Fruit fly (Drosophila melanogaster) whole organism, embryonic: Measurements from ENCODE around the gene CG2540.

ENCODE experiments used
- CG12391 ChIP-seq: fragments of 200-800 bp; sonication (Bioruptor generic); optimal IDR thresholded peaks from 3 replicates; lab custom pipeline; 2018; ENCODE audit warnings: missing biosample characterization, mild to moderate bottlenecking, missing genetic modification characterization, moderate library complexity
- CG13296 ChIP-seq: fragments of 200-800 bp; sonication (Bioruptor generic); optimal IDR thresholded peaks from 3 replicates; lab custom pipeline; 2018; ENCODE audit warnings: missing biosample characterization, mild to moderate bottlenecking, missing genetic modification characterization
- CG14667 ChIP-seq: fragments of 200-800 bp; sonication (Bioruptor generic); IDR thresholded peaks from 2 replicates; pipeline ENCODE4 v1.3.6; 2022; ENCODE audit warnings: missing biosample characterization, missing genetic modification characterization
- CG15696 ChIP-seq: fragments of 200-800 bp; sonication (Bioruptor generic); optimal IDR thresholded peaks from 2 replicates; lab custom pipeline; 2019; ENCODE audit warnings: missing biosample characterization, mild to moderate bottlenecking, missing genetic modification characterization, moderate library complexity
- CG16863 ChIP-seq: fragments of 200-800 bp; sonication (Bioruptor generic); optimal IDR thresholded peaks from 3 replicates; lab custom pipeline; 2016; ENCODE audit warnings: missing biosample characterization, missing genetic modification characterization
- CG17359 ChIP-seq: fragments of 200-800 bp; sonication (Bioruptor generic); optimal IDR thresholded peaks from 3 replicates; lab custom pipeline; 2018; ENCODE audit warnings: missing biosample characterization, mild to moderate bottlenecking, missing genetic modification characterization, moderate library complexity
- CG17361 ChIP-seq: fragments of 200-800 bp; sonication (Bioruptor generic); IDR thresholded peaks from 3 replicates; pipeline ENCODE4 v1.3.6; 2022; ENCODE audit warnings: missing biosample characterization, missing genetic modification characterization
- CG2120 ChIP-seq: fragments of 200-800 bp; sonication (Bioruptor generic); optimal IDR thresholded peaks from 3 replicates; lab custom pipeline; 2016; ENCODE audit warnings: missing biosample characterization, missing genetic modification characterization
- CG31388 ChIP-seq: fragments of 200-800 bp; sonication (Bioruptor generic); optimal IDR thresholded peaks from 2 replicates; lab custom pipeline; 2016; ENCODE audit warnings: missing biosample characterization, missing genetic modification characterization
- CG3163 ChIP-seq: fragments of 200-800 bp; sonication (Bioruptor generic); optimal IDR thresholded peaks from 3 replicates; lab custom pipeline; 2016; ENCODE audit warnings: missing biosample characterization, missing genetic modification characterization
- CG42726 ChIP-seq: fragments of 200-800 bp; sonication (Bioruptor generic); IDR thresholded peaks from 2 replicates; pipeline ENCODE4 v1.3.6; 2022; ENCODE audit warnings: missing biosample characterization, missing genetic modification characterization; ENCODE audit not compliant: partially characterized antibody
- CG4730 ChIP-seq: fragments of 200-800 bp; sonication (Bioruptor generic); IDR thresholded peaks from 2 replicates; pipeline ENCODE4 v1.3.6; 2022; ENCODE audit warnings: missing biosample characterization, missing genetic modification characterization
- CG8290 ChIP-seq, 3 experiments: fragments of 200-800 bp; sonication (Bioruptor generic); optimal IDR thresholded peaks; 2 replicates each; lab custom pipeline; 2016 to 2019; ENCODE audit warnings: missing biosample characterization in 3 of 3, missing genetic modification characterization in 3 of 3, mild to moderate bottlenecking in 2 of 3, moderate library complexity in 1 of 3
- Chrac-16 ChIP-seq: fragments of 200-800 bp; sonication (Bioruptor generic); optimal IDR thresholded peaks from 3 replicates; lab custom pipeline; 2016; ENCODE audit warnings: missing biosample characterization, missing genetic modification characterization
- Dip2 ChIP-seq: fragments of 200-800 bp; sonication (Bioruptor generic); IDR thresholded peaks from 2 replicates; pipeline ENCODE4 v1.3.6; 2022; ENCODE audit warnings: missing biosample characterization, missing genetic modification characterization
- Hand ChIP-seq: fragments of 200-800 bp; sonication (Bioruptor generic); optimal IDR thresholded peaks from 2 replicates; lab custom pipeline; 2017; ENCODE audit warnings: mild to moderate bottlenecking, missing biosample characterization, missing genetic modification reagents, missing genetic modification characterization
- Hmx ChIP-seq: fragments of 200-800 bp; sonication (Bioruptor generic); optimal IDR thresholded peaks from 2 replicates; lab custom pipeline; 2016; ENCODE audit warnings: missing biosample characterization, missing genetic modification characterization
- Hr39 ChIP-seq: fragments of >200 bp; optimal IDR thresholded peaks from 2 replicates; lab custom pipeline; 2017
- NC2α ChIP-seq: fragments of 200-800 bp; sonication (Bioruptor generic); optimal IDR thresholded peaks from 2 replicates; lab custom pipeline; 2016; ENCODE audit warnings: missing biosample characterization, missing genetic modification characterization
- Oli ChIP-seq: fragments of 200-800 bp; sonication (Bioruptor generic); optimal IDR thresholded peaks from 2 replicates; lab custom pipeline; 2018; ENCODE audit warnings: missing biosample characterization, mild to moderate bottlenecking, missing genetic modification characterization, moderate library complexity
- Rfx ChIP-seq: fragments of 200-800 bp; sonication (Bioruptor generic); IDR thresholded peaks from 2 replicates; pipeline ENCODE4 v1.3.6; 2022; ENCODE audit warnings: missing biosample characterization, missing genetic modification characterization
- Trl ChIP-seq, 3 experiments: fragments of >200 bp in 2 of 3; fragments of 200-800 bp in 1 of 3; sonication (Bioruptor generic) in 1 of 3; optimal IDR thresholded peaks; 2 replicates in 1 of 3; 3 replicates in 2 of 3; lab custom pipeline; 2016 to 2017; ENCODE audit warnings: missing biosample characterization in 1 of 3, missing genetic modification characterization in 1 of 3
- Vsx1 ChIP-seq: fragments of 200-800 bp; sonication (Bioruptor generic); optimal IDR thresholded peaks from 2 replicates; lab custom pipeline; 2017; ENCODE audit warnings: missing biosample characterization, mild to moderate bottlenecking, missing genetic modification characterization, missing genetic modification reagents
- al ChIP-seq: fragments of 200-800 bp; sonication (Bioruptor generic); IDR thresholded peaks from 2 replicates; pipeline ENCODE4 v1.3.6; 2022; ENCODE audit warnings: missing biosample characterization, missing genetic modification characterization
- ato ChIP-seq: fragments of 200-800 bp; sonication (Bioruptor generic); IDR thresholded peaks from 2 replicates; pipeline ENCODE4 v1.3.6; 2022; ENCODE audit warnings: missing biosample characterization, missing genetic modification characterization; ENCODE audit not compliant: partially characterized antibody
- br ChIP-seq: fragments of >200 bp; optimal IDR thresholded peaks from 2 replicates; lab custom pipeline; 2017
- chn ChIP-seq: fragments of 200-800 bp; sonication (Bioruptor generic); optimal IDR thresholded peaks from 2 replicates; lab custom pipeline; 2016; ENCODE audit warnings: missing biosample characterization, missing genetic modification characterization
- dati ChIP-seq: fragments of 200-800 bp; sonication (Bioruptor generic); IDR thresholded peaks from 2 replicates; pipeline ENCODE4 v1.3.6; 2022; ENCODE audit warnings: missing biosample characterization, missing genetic modification characterization
- dmrt11E ChIP-seq: fragments of 200-800 bp; sonication (Bioruptor generic); optimal IDR thresholded peaks from 3 replicates; lab custom pipeline; 2018; ENCODE audit warnings: missing biosample characterization, mild to moderate bottlenecking, missing genetic modification characterization, moderate library complexity
- emc ChIP-seq: fragments of 200-800 bp; sonication (Bioruptor generic); optimal IDR thresholded peaks from 2 replicates; lab custom pipeline; 2016; ENCODE audit warnings: missing biosample characterization, missing genetic modification characterization
- fd3F ChIP-seq: fragments of 200-800 bp; sonication (Bioruptor generic); optimal IDR thresholded peaks from 2 replicates; lab custom pipeline; 2018; ENCODE audit warnings: missing biosample characterization, mild to moderate bottlenecking, missing genetic modification characterization, moderate library complexity
- jigr1 ChIP-seq: fragments of 200-800 bp; sonication (Bioruptor generic); IDR thresholded peaks from 3 replicates; pipeline ENCODE4 v1.3.6; 2022; ENCODE audit warnings: missing biosample characterization, missing genetic modification characterization
- lab ChIP-seq: fragments of 200-800 bp; sonication (Bioruptor generic); optimal IDR thresholded peaks from 3 replicates; lab custom pipeline; 2017; ENCODE audit warnings: missing biosample characterization, missing genetic modification characterization, mild to moderate bottlenecking, moderate library complexity, missing genetic modification reagents
- oc ChIP-seq: fragments of 200-800 bp; sonication (Bioruptor generic); optimal IDR thresholded peaks from 2 replicates; lab custom pipeline; 2018; ENCODE audit warnings: missing biosample characterization, mild to moderate bottlenecking, missing genetic modification characterization, moderate library complexity
- onecut ChIP-seq: fragments of 200-800 bp; sonication (Bioruptor generic); IDR thresholded peaks from 2 replicates; pipeline ENCODE4 v1.3.6; 2022; ENCODE audit warnings: missing biosample characterization, missing genetic modification characterization
- pan ChIP-seq, 4 experiments: fragments of >200 bp in 3 of 4; fragments of 200-800 bp in 1 of 4; sonication (Bioruptor generic) in 1 of 4; optimal IDR thresholded peaks in 3 of 4; IDR thresholded peaks in 1 of 4; 2 replicates each; pipeline versions ENCODE4 v1.3.6 to Lab custom; 2017 to 2022; ENCODE audit warnings: missing biosample characterization in 2 of 4, missing genetic modification characterization in 2 of 4, mixed read lengths in 1 of 4
- schlank ChIP-seq: fragments of 200-800 bp; sonication (Bioruptor generic); optimal IDR thresholded peaks from 2 replicates; lab custom pipeline; 2018; ENCODE audit warnings: missing biosample characterization, mild to moderate bottlenecking, missing genetic modification characterization
- shn ChIP-seq: fragments of 200-800 bp; sonication (Bioruptor generic); optimal IDR thresholded peaks from 3 replicates; lab custom pipeline; 2016; ENCODE audit warnings: missing biosample characterization, missing genetic modification characterization
- sob ChIP-seq: fragments of 200-800 bp; sonication (Bioruptor generic); IDR thresholded peaks from 2 replicates; pipeline ENCODE4 v1.3.6; 2022; ENCODE audit warnings: missing biosample characterization, missing genetic modification characterization
- ttk ChIP-seq: fragments of 200-800 bp; sonication (Bioruptor generic); IDR thresholded peaks from 2 replicates; pipeline ENCODE4 v2.1.2; 2022; ENCODE audit warnings: missing biosample characterization, missing genetic modification characterization
- unpg ChIP-seq: fragments of 200-800 bp; sonication (Bioruptor generic); optimal IDR thresholded peaks from 3 replicates; lab custom pipeline; 2018; ENCODE audit warnings: missing biosample characterization, mild to moderate bottlenecking, missing genetic modification characterization, moderate library complexity
- usp ChIP-seq: fragments of >200 bp; optimal IDR thresholded peaks from 2 replicates; lab custom pipeline; 2017; ENCODE audit warnings: missing biosample characterization, missing genetic modification characterization

The CG2540 gene

dm6 chrX:12596353-12597107, 33.1 kb upstream of the CG2540 start (continued):
- TF ChIP-seq Oli (no peak), usp (GFP tag; lab: Kevin White, UChicago) (no peak), CG4730 (no peak), CG8290 (GFP tag; optimal IDR thresholded peaks at IDR 0.05; lab: Kevin White, UChicago) (no peak), CG8290 (tag; optimal IDR thresholded peaks at IDR 0.05; lab: Kevin White, UChicago) (no peak), CG42726 (no peak), dmrt11E (tag; lab: Kevin White, UChicago) (no peak), NC2α (GFP tag; lab: Kevin White, UChicago) (no peak), ato (no peak), CG16863 (GFP tag; lab: Kevin White, UChicago) (no peak), CG3163 (peak; percentile 79), emc (no peak), lab (GFP tag; lab: Kevin White, UChicago) (no peak), Vsx1 (no peak), chn (GFP tag; lab: Kevin White, UChicago) (no peak), onecut (GFP tag; lab: Robert Waterston, UW) (no peak), Chrac-16 (GFP tag; lab: Kevin White, UChicago) (no peak), CG17361 (GFP tag; lab: Robert Waterston, UW) (no peak), CG17359 (tag; lab: Kevin White, UChicago) (peak; percentile 40), CG15696 (tag; lab: Kevin White, UChicago) (no peak), unpg (GFP tag; lab: Kevin White, UChicago) (no peak), schlank (tag; lab: Kevin White, UChicago) (no peak), al (GFP tag; lab: Robert Waterston, UW) (no peak), shn (GFP tag; lab: Kevin White, UChicago) (no peak), Hand (GFP tag; lab: Kevin White, UChicago) (no peak), Dip2 (no peak), CG31388 (GFP tag; lab: Kevin White, UChicago) (no peak), fd3F (GFP tag; lab: Kevin White, UChicago) (no peak), CG2120 (GFP tag; lab: Kevin White, UChicago) (no peak), Rfx (GFP tag; lab: Robert Waterston, UW) (no peak), CG12391 (no peak), Hmx (GFP tag; lab: Kevin White, UChicago) (no peak), ttk (GFP tag; lab: Robert Waterston, UW) (no peak), CG14667 (GFP tag; lab: Robert Waterston, UW) (no peak), br (no peak), dati (GFP tag; lab: Robert Waterston, UW) (no peak), CG13296 (GFP tag; lab: Kevin White, UChicago) (no peak), oc (no peak), Trl (optimal IDR thresholded peaks at IDR 0.05; lab: Kevin White, UChicago) (peak; percentile 70 to 91), Trl (GFP tag; optimal IDR thresholded peaks at IDR 0.05; lab: Kevin White, UChicago) (no peak), sob (no peak), pan (optimal IDR thresholded peaks at IDR 0.05; lab: Kevin White, UChicago) (no peak), pan (GFP tag; optimal IDR thresholded peaks at IDR 0.05 in 1 of 2, IDR thresholded peaks at IDR 0.05 in 1 of 2) (no peak), jigr1 (GFP tag; lab: Robert Waterston, UW) (no peak), Hr39 (lab: Kevin White, UChicago) (no peak)
